Worm (Caenorhabditis elegans): ENCODE results near the gene W06G6.2.

ce11 chrV:16646372-16646771, 17.3 kb downstream of the W06G6.2 start, which contains the start of gene W06G6.9:
- TF ChIP-seq W03F9.2 (tag; optimal IDR thresholded peaks at IDR 0.05): no peak
- TF ChIP-seq him-1 (tag; optimal IDR thresholded peaks at IDR 0.05): no peak
- no peak for TF ChIP-seq dao-5 (tag; optimal IDR thresholded peaks at IDR 0.05)
